Fruit fly (Drosophila melanogaster) whole organism, embryonic: ENCODE results near the gene raw.
A peak's percentile ranks its signal among the peaks of the same experiment; 100 is the strongest.

Experiments used
- Ada2b ChIP-seq: fragments of 200-800 bp; sonication (Bioruptor generic); IDR thresholded peaks from 2 replicates; pipeline ENCODE4 v1.3.6; 2022; ENCODE audit warnings: missing biosample characterization, missing genetic modification characterization
- B-H1 ChIP-seq: fragments of 200-800 bp; sonication (Bioruptor generic); IDR thresholded peaks from 3 replicates; pipeline ENCODE4 v1.3.6; 2022; ENCODE audit warnings: missing biosample characterization, missing genetic modification characterization
- CG10147 ChIP-seq: fragments of 200-800 bp; sonication (Bioruptor generic); optimal IDR thresholded peaks from 2 replicates; lab custom pipeline; 2019; ENCODE audit warnings: missing biosample characterization, mild to moderate bottlenecking, missing genetic modification characterization, moderate library complexity
- CG10543 ChIP-seq: fragments of 200-800 bp; sonication (Bioruptor generic); optimal IDR thresholded peaks from 3 replicates; lab custom pipeline; 2017; ENCODE audit warnings: missing biosample characterization, mild to moderate bottlenecking, missing genetic modification characterization, moderate library complexity
- CG11247 ChIP-seq: fragments of 200-800 bp; sonication (Bioruptor generic); IDR thresholded peaks from 2 replicates; pipeline ENCODE4 v1.3.6; 2022; ENCODE audit warnings: missing biosample characterization, missing genetic modification characterization
- CG13624 ChIP-seq: fragments of 200-800 bp; sonication (Bioruptor generic); optimal IDR thresholded peaks from 2 replicates; lab custom pipeline; 2016; ENCODE audit warnings: missing biosample characterization, missing genetic modification characterization
- CG14860 ChIP-seq: fragments of 200-800 bp; sonication (Bioruptor generic); IDR thresholded peaks from 3 replicates; pipeline ENCODE4 v1.3.6; 2022; ENCODE audit warnings: missing biosample characterization, missing genetic modification characterization; ENCODE audit not compliant: partially characterized antibody
- CG17612 ChIP-seq: fragments of 200-800 bp; sonication (Bioruptor generic); IDR thresholded peaks from 2 replicates; pipeline ENCODE4 v1.3.6; 2022; ENCODE audit warnings: missing biosample characterization, missing genetic modification characterization
- CG1832 ChIP-seq: fragments of 200-800 bp; sonication (Bioruptor generic); optimal IDR thresholded peaks from 2 replicates; lab custom pipeline; 2017; ENCODE audit warnings: missing biosample characterization, mild to moderate bottlenecking, missing genetic modification characterization, inconsistent platforms
- CG18764 ChIP-seq: fragments of 200-800 bp; sonication (Bioruptor generic); optimal IDR thresholded peaks from 3 replicates; lab custom pipeline; 2016; ENCODE audit warnings: missing biosample characterization, missing genetic modification characterization
- CG2120 ChIP-seq: fragments of 200-800 bp; sonication (Bioruptor generic); optimal IDR thresholded peaks from 3 replicates; lab custom pipeline; 2016; ENCODE audit warnings: missing biosample characterization, missing genetic modification characterization
- CG2199 ChIP-seq: fragments of 200-800 bp; sonication (Bioruptor generic); IDR thresholded peaks from 3 replicates; pipeline ENCODE4 v1.3.6; 2022; ENCODE audit warnings: missing biosample characterization, missing genetic modification characterization
- CG32772 ChIP-seq: fragments of 200-800 bp; sonication (Bioruptor generic); IDR thresholded peaks from 2 replicates; pipeline ENCODE4 v1.3.6; 2022; ENCODE audit warnings: missing biosample characterization, missing genetic modification characterization
- CG33213 ChIP-seq: fragments of 200-800 bp; sonication (Bioruptor generic); optimal IDR thresholded peaks from 3 replicates; lab custom pipeline; 2016; ENCODE audit warnings: missing biosample characterization, missing genetic modification characterization
- CG3407 ChIP-seq: fragments of 200-800 bp; sonication (Bioruptor generic); optimal IDR thresholded peaks from 2 replicates; lab custom pipeline; 2018; ENCODE audit warnings: missing biosample characterization, mild to moderate bottlenecking, missing genetic modification characterization
- CG3847 ChIP-seq: fragments of 200-800 bp; sonication (Bioruptor generic); IDR thresholded peaks from 2 replicates; pipeline ENCODE4 v1.3.6; 2022; ENCODE audit warnings: missing biosample characterization, missing genetic modification characterization
- CG4282 ChIP-seq: fragments of 200-800 bp; sonication (Bioruptor generic); optimal IDR thresholded peaks from 2 replicates; lab custom pipeline; 2016; ENCODE audit warnings: missing biosample characterization, missing genetic modification characterization
- CG6654 ChIP-seq: fragments of 200-800 bp; sonication (Bioruptor generic); optimal IDR thresholded peaks from 2 replicates; lab custom pipeline; 2017; ENCODE audit warnings: missing biosample characterization, mild to moderate bottlenecking, missing genetic modification characterization
- CG6683 ChIP-seq: fragments of 200-800 bp; sonication (Bioruptor generic); optimal IDR thresholded peaks from 2 replicates; lab custom pipeline; 2017; ENCODE audit warnings: missing biosample characterization, mild to moderate bottlenecking, missing genetic modification characterization, missing genetic modification reagents
- CG7928 ChIP-seq: fragments of 200-800 bp; sonication (Bioruptor generic); optimal IDR thresholded peaks from 2 replicates; lab custom pipeline; 2017; ENCODE audit warnings: missing biosample characterization, mild to moderate bottlenecking, missing genetic modification characterization
- CG8290 ChIP-seq, 3 experiments: fragments of 200-800 bp; sonication (Bioruptor generic); optimal IDR thresholded peaks; 2 replicates each; lab custom pipeline; 2016 to 2019; ENCODE audit warnings: missing biosample characterization in 3 of 3, missing genetic modification characterization in 3 of 3, mild to moderate bottlenecking in 2 of 3, moderate library complexity in 1 of 3
- CG8765 ChIP-seq: fragments of 200-800 bp; sonication (Bioruptor generic); IDR thresholded peaks from 2 replicates; pipeline ENCODE4 v1.3.6; 2022; ENCODE audit warnings: missing biosample characterization, missing genetic modification characterization
- CHES-1-like ChIP-seq: fragments of 200-800 bp; sonication (Bioruptor generic); optimal IDR thresholded peaks from 2 replicates; lab custom pipeline; 2016; ENCODE audit warnings: missing biosample characterization, missing genetic modification characterization
- Dek ChIP-seq: fragments of 200-800 bp; sonication (Bioruptor generic); optimal IDR thresholded peaks from 3 replicates; lab custom pipeline; 2019; ENCODE audit warnings: missing biosample characterization, mild to moderate bottlenecking, missing genetic modification characterization, moderate library complexity
- Fer1 ChIP-seq: fragments of 200-800 bp; sonication (Bioruptor generic); optimal IDR thresholded peaks from 2 replicates; lab custom pipeline; 2017; ENCODE audit warnings: missing biosample characterization, mild to moderate bottlenecking, missing genetic modification characterization
- Hey ChIP-seq: fragments of 200-800 bp; sonication (Bioruptor generic); optimal IDR thresholded peaks from 3 replicates; lab custom pipeline; 2018; ENCODE audit warnings: missing biosample characterization, mild to moderate bottlenecking, missing genetic modification characterization
- Lim3 ChIP-seq: fragments of 200-800 bp; sonication (Bioruptor generic); IDR thresholded peaks from 2 replicates; pipeline ENCODE4 v1.3.6; 2022; ENCODE audit warnings: missing biosample characterization, missing genetic modification characterization
- MESR4 ChIP-seq: fragments of 200-800 bp; sonication (Bioruptor generic); optimal IDR thresholded peaks from 2 replicates; lab custom pipeline; 2018; ENCODE audit warnings: missing biosample characterization, mild to moderate bottlenecking, missing genetic modification characterization, moderate library complexity
- NC2β ChIP-seq: fragments of 200-800 bp; sonication (Bioruptor generic); optimal IDR thresholded peaks from 2 replicates; lab custom pipeline; 2016; ENCODE audit warnings: missing biosample characterization, missing genetic modification characterization
- Pdp1 ChIP-seq, 2 experiments: fragments of 200-800 bp; sonication (Bioruptor generic); optimal IDR thresholded peaks; 3 replicates each; lab custom pipeline; 2016; ENCODE audit warnings: missing biosample characterization in 2 of 2, missing genetic modification characterization in 2 of 2, mild to moderate bottlenecking in 1 of 2, moderate library complexity in 1 of 2
- Rfx ChIP-seq: fragments of 200-800 bp; sonication (Bioruptor generic); IDR thresholded peaks from 2 replicates; pipeline ENCODE4 v1.3.6; 2022; ENCODE audit warnings: missing biosample characterization, missing genetic modification characterization
- Sry-β ChIP-seq: fragments of 200-800 bp; sonication (Bioruptor generic); optimal IDR thresholded peaks from 2 replicates; lab custom pipeline; 2018; ENCODE audit warnings: missing biosample characterization, mild to moderate bottlenecking, missing genetic modification characterization, moderate library complexity
- bowl ChIP-seq: fragments of 200-800 bp; sonication (Bioruptor generic); IDR thresholded peaks from 2 replicates; pipeline ENCODE4 v1.3.6; 2022; ENCODE audit warnings: missing biosample characterization, missing genetic modification characterization
- btn ChIP-seq: fragments of 200-800 bp; sonication (Bioruptor generic); optimal IDR thresholded peaks from 2 replicates; lab custom pipeline; 2016; ENCODE audit warnings: missing biosample characterization, missing genetic modification characterization
- dimm ChIP-seq: fragments of 200-800 bp; sonication (Bioruptor generic); IDR thresholded peaks from 2 replicates; pipeline ENCODE4 v1.3.6; 2022; ENCODE audit warnings: missing biosample characterization, missing genetic modification characterization
- dpn ChIP-seq, 2 experiments: fragments of 200-800 bp; sonication (Bioruptor generic); optimal IDR thresholded peaks; 3 replicates each; lab custom pipeline; 2016; ENCODE audit warnings: missing biosample characterization in 2 of 2, missing genetic modification characterization in 2 of 2
- dysf ChIP-seq: fragments of 200-800 bp; sonication (Bioruptor generic); IDR thresholded peaks from 3 replicates; pipeline ENCODE4 v1.3.6; 2022; ENCODE audit warnings: missing biosample characterization, missing genetic modification characterization
- exex ChIP-seq: fragments of 200-800 bp; sonication (Bioruptor generic); optimal IDR thresholded peaks from 4 replicates; lab custom pipeline; 2018; ENCODE audit warnings: missing biosample characterization, mild to moderate bottlenecking, missing genetic modification characterization, moderate library complexity
- gsb ChIP-seq: fragments of 200-800 bp; sonication (Bioruptor generic); IDR thresholded peaks from 2 replicates; pipeline ENCODE4 v1.3.6; 2022; ENCODE audit warnings: missing biosample characterization, missing genetic modification characterization
- h ChIP-seq: fragments of >200 bp; optimal IDR thresholded peaks from 2 replicates; lab custom pipeline; 2017
- jing ChIP-seq: fragments of 200-800 bp; sonication (Bioruptor generic); optimal IDR thresholded peaks from 2 replicates; lab custom pipeline; 2018; ENCODE audit warnings: missing biosample characterization, mild to moderate bottlenecking, missing genetic modification characterization
- lmd ChIP-seq: fragments of 200-800 bp; sonication (Bioruptor generic); IDR thresholded peaks from 2 replicates; pipeline ENCODE4 v1.3.6; 2022; ENCODE audit warnings: missing biosample characterization, missing genetic modification characterization
- nerfin-2 ChIP-seq: fragments of 200-800 bp; sonication (Bioruptor generic); IDR thresholded peaks from 2 replicates; pipeline ENCODE4 v1.3.6; 2022; ENCODE audit warnings: missing biosample characterization, missing genetic modification characterization; ENCODE audit not compliant: partially characterized antibody
- nmo ChIP-seq: fragments of 200-800 bp; sonication (Bioruptor generic); optimal IDR thresholded peaks from 2 replicates; lab custom pipeline; 2018; ENCODE audit warnings: missing biosample characterization, mild to moderate bottlenecking, missing genetic modification characterization, moderate library complexity
- onecut ChIP-seq: fragments of 200-800 bp; sonication (Bioruptor generic); IDR thresholded peaks from 2 replicates; pipeline ENCODE4 v1.3.6; 2022; ENCODE audit warnings: missing biosample characterization, missing genetic modification characterization
- org-1 ChIP-seq: fragments of 200-800 bp; sonication (Bioruptor generic); optimal IDR thresholded peaks from 2 replicates; lab custom pipeline; 2017; ENCODE audit warnings: missing biosample characterization, missing genetic modification characterization
- p53 ChIP-seq: fragments of 200-800 bp; sonication (Bioruptor generic); optimal IDR thresholded peaks from 2 replicates; lab custom pipeline; 2016; ENCODE audit warnings: missing biosample characterization, missing genetic modification characterization
- pfk ChIP-seq: fragments of 200-800 bp; sonication (Bioruptor generic); optimal IDR thresholded peaks from 2 replicates; lab custom pipeline; 2018; ENCODE audit warnings: missing biosample characterization, mild to moderate bottlenecking, missing genetic modification characterization, moderate library complexity
- shn ChIP-seq: fragments of 200-800 bp; sonication (Bioruptor generic); optimal IDR thresholded peaks from 3 replicates; lab custom pipeline; 2016; ENCODE audit warnings: missing biosample characterization, missing genetic modification characterization
- sug ChIP-seq: fragments of 200-800 bp; optimal IDR thresholded peaks from 2 replicates; lab custom pipeline; 2019; ENCODE audit warnings: missing biosample characterization, mild to moderate bottlenecking, missing genetic modification characterization, moderate library complexity
- tll ChIP-seq, 2 experiments: fragments of 200-800 bp in 1 of 2; fragments of >200 bp in 1 of 2; sonication (Bioruptor generic) in 1 of 2; optimal IDR thresholded peaks; 2 replicates each; lab custom pipeline; 2017 to 2019; ENCODE audit warnings: missing biosample characterization in 2 of 2, missing genetic modification characterization in 2 of 2, mild to moderate bottlenecking in 1 of 2, moderate library complexity in 1 of 2
- usp ChIP-seq: fragments of >200 bp; optimal IDR thresholded peaks from 2 replicates; lab custom pipeline; 2017; ENCODE audit warnings: missing biosample characterization, missing genetic modification characterization

Gene raw

DNA sequence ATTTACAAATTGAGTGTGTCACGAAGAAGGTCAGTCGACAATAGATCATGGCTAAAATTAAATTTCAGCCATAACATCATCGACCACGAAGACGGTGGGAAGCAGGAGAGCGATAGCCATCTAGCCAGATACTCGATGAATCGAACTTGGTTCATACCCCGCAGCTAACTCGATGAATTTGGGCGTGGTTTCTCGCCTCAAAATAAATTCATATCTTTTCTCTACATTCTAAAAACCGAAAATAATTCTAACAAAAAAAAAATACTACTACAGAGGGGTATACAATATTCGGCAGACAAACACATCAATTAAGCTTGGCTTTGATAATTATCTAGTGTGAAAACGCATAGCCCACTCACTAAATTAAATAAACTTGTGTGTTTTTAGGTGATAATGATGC is 7.8 kb downstream of the raw start (continued):
- TF ChIP-seq CG17612 (GFP tag; lab: Robert Waterston, UW) (no peak), B-H1 (GFP tag; lab: Robert Waterston, UW) (0 out of 3 replicates have a peak, but pooled peaks have one; percentile 19), CG18764 (no peak), usp (GFP tag; lab: Kevin White, UChicago) (no peak), Lim3 (GFP tag; lab: Robert Waterston, UW) (no peak), shn (GFP tag; lab: Kevin White, UChicago) (no peak), onecut (no peak), h (lab: Kevin White, UChicago) (no peak), exex (tag; lab: Kevin White, UChicago) (no peak), Fer1 (GFP tag; lab: Kevin White, UChicago) (no peak), Hey (tag; lab: Kevin White, UChicago) (no peak), CG6654 (GFP tag; lab: Kevin White, UChicago) (no peak), lmd (peak; percentile 37), Dek (tag; lab: Kevin White, UChicago) (no peak), CG3847 (no peak), CG2120 (GFP tag; lab: Kevin White, UChicago) (peak; percentile 3), CG8290 (GFP tag; optimal IDR thresholded peaks at IDR 0.05; lab: Kevin White, UChicago) (no peak), CG8290 (tag; optimal IDR thresholded peaks at IDR 0.05; lab: Kevin White, UChicago) (no peak), nmo (GFP tag; lab: Kevin White, UChicago) (peak; percentile 29), CG2199 (GFP tag; lab: Robert Waterston, UW) (no peak), MESR4 (no peak), CG10147 (no peak), CG13624 (GFP tag; lab: Kevin White, UChicago) (no peak), dpn (GFP tag; optimal IDR thresholded peaks at IDR 0.05; lab: Kevin White, UChicago) (peak; percentile 20 to 35), CG6683 (GFP tag; lab: Kevin White, UChicago) (no peak), Ada2b (GFP tag; lab: Robert Waterston, UW) (peak; percentile 48; the same call in 1 of the 2 replicates), CG1832 (GFP tag; lab: Kevin White, UChicago) (no peak), bowl (GFP tag; lab: Robert Waterston, UW) (no peak), sug (tag; lab: Kevin White, UChicago) (no peak), nerfin-2 (GFP tag; lab: Robert Waterston, UW) (no peak), CG33213 (GFP tag; lab: Kevin White, UChicago) (no peak), gsb (no peak), tll (GFP tag; optimal IDR thresholded peaks at IDR 0.05; lab: Kevin White, UChicago) (no peak), pfk (GFP tag; lab: Kevin White, UChicago) (no peak), btn (GFP tag; lab: Kevin White, UChicago) (no peak), dysf (peak; percentile 64; the same call in 1 of the 3 replicates), CG10543 (no peak), CG8765 (GFP tag; lab: Robert Waterston, UW) (no peak), dimm (no peak), CG11247 (no peak), NC2β (GFP tag; lab: Kevin White, UChicago) (no peak), CG7928 (no peak), jing (GFP tag; lab: Kevin White, UChicago) (no peak), Pdp1 (GFP tag; optimal IDR thresholded peaks at IDR 0.05; lab: Kevin White, UChicago) (no peak), CG4282 (GFP tag; lab: Kevin White, UChicago) (no peak), Rfx (peak; percentile 41; the same call in 1 of the 2 replicates), p53 (GFP tag; lab: Kevin White, UChicago) (no peak), Sry-β (GFP tag; lab: Kevin White, UChicago) (no peak), org-1 (GFP tag; lab: Kevin White, UChicago) (no peak), CG14860 (GFP tag; lab: Robert Waterston, UW) (no peak), CHES-1-like (GFP tag; lab: Kevin White, UChicago) (no peak), CG32772 (GFP tag; lab: Robert Waterston, UW) (no peak), CG3407 (GFP tag; lab: Kevin White, UChicago) (no peak)
